Fruit fly (Drosophila melanogaster) whole organism, embryonic: Measurements from ENCODE around the gene ph-p.

Source experiments
- Abd-B ChIP-seq: fragments of 200-800 bp; sonication (Bioruptor generic); optimal IDR thresholded peaks from 2 replicates; lab custom pipeline; 2018; ENCODE audit warnings: missing biosample characterization, mild to moderate bottlenecking, missing genetic modification characterization, moderate library complexity
- Adf1 ChIP-seq: fragments of 200-800 bp; sonication (Bioruptor generic); IDR thresholded peaks from 2 replicates; pipeline ENCODE4 v1.3.6; 2022; ENCODE audit warnings: missing biosample characterization, missing genetic modification characterization
- CG10321 ChIP-seq: fragments of 200-800 bp; sonication (Bioruptor generic); IDR thresholded peaks from 2 replicates; pipeline ENCODE4 v1.3.6; 2022; ENCODE audit warnings: missing biosample characterization, missing genetic modification characterization
- CG11456 ChIP-seq: fragments of 200-800 bp; sonication (Bioruptor generic); IDR thresholded peaks from 3 replicates; pipeline ENCODE4 v1.3.6; 2022; ENCODE audit warnings: missing biosample characterization, missing genetic modification characterization
- CG11695 ChIP-seq: fragments of 200-800 bp; sonication (Bioruptor generic); IDR thresholded peaks from 3 replicates; pipeline ENCODE4 v1.3.6; 2022; ENCODE audit warnings: missing biosample characterization, missing genetic modification characterization
- CG12769 ChIP-seq: fragments of 200-800 bp; sonication (Bioruptor generic); optimal IDR thresholded peaks from 2 replicates; lab custom pipeline; 2019; ENCODE audit warnings: missing biosample characterization, mild to moderate bottlenecking, missing genetic modification characterization, moderate library complexity
- CG13123 ChIP-seq: fragments of 200-800 bp; sonication (Bioruptor generic); optimal IDR thresholded peaks from 2 replicates; lab custom pipeline; 2016; ENCODE audit warnings: missing biosample characterization, missing genetic modification characterization
- CG14441 ChIP-seq: fragments of 200-800 bp; sonication (Bioruptor generic); IDR thresholded peaks from 2 replicates; pipeline ENCODE4 v1.3.6; 2022; ENCODE audit warnings: missing biosample characterization, missing genetic modification characterization
- CG15011 ChIP-seq: fragments of 200-800 bp; sonication (Bioruptor generic); optimal IDR thresholded peaks from 3 replicates; lab custom pipeline; 2018; ENCODE audit warnings: missing biosample characterization, mild to moderate bottlenecking, missing genetic modification characterization
- CG15479 ChIP-seq: fragments of 200-800 bp; sonication (Bioruptor generic); optimal IDR thresholded peaks from 3 replicates; lab custom pipeline; 2019; ENCODE audit warnings: missing biosample characterization, mild to moderate bottlenecking, missing genetic modification characterization, moderate library complexity
- CG15696 ChIP-seq: fragments of 200-800 bp; sonication (Bioruptor generic); optimal IDR thresholded peaks from 2 replicates; lab custom pipeline; 2019; ENCODE audit warnings: missing biosample characterization, mild to moderate bottlenecking, missing genetic modification characterization, moderate library complexity
- CG1832 ChIP-seq: fragments of 200-800 bp; sonication (Bioruptor generic); optimal IDR thresholded peaks from 2 replicates; lab custom pipeline; 2017; ENCODE audit warnings: missing biosample characterization, mild to moderate bottlenecking, missing genetic modification characterization, inconsistent platforms
- CG3163 ChIP-seq: fragments of 200-800 bp; sonication (Bioruptor generic); optimal IDR thresholded peaks from 3 replicates; lab custom pipeline; 2016; ENCODE audit warnings: missing biosample characterization, missing genetic modification characterization
- CG33557 ChIP-seq: fragments of 200-800 bp; sonication (Bioruptor generic); optimal IDR thresholded peaks from 2 replicates; lab custom pipeline; 2019; ENCODE audit warnings: missing biosample characterization, mild to moderate bottlenecking, missing genetic modification characterization, moderate library complexity
- CG34422 ChIP-seq: fragments of 200-800 bp; sonication (Bioruptor generic); IDR thresholded peaks from 3 replicates; pipeline ENCODE4 v1.3.6; 2022; ENCODE audit warnings: missing biosample characterization, missing genetic modification characterization
- CG4617 ChIP-seq: fragments of 200-800 bp; sonication (Bioruptor generic); optimal IDR thresholded peaks from 3 replicates; lab custom pipeline; 2016; ENCODE audit warnings: missing biosample characterization, missing genetic modification characterization, borderline replicate concordance
- CG4707 ChIP-seq: fragments of 200-800 bp; sonication (Bioruptor generic); optimal IDR thresholded peaks from 2 replicates; lab custom pipeline; 2018; ENCODE audit warnings: missing biosample characterization, mild to moderate bottlenecking, missing genetic modification characterization, moderate library complexity
- CG4730 ChIP-seq: fragments of 200-800 bp; sonication (Bioruptor generic); IDR thresholded peaks from 2 replicates; pipeline ENCODE4 v1.3.6; 2022; ENCODE audit warnings: missing biosample characterization, missing genetic modification characterization
- CG6683 ChIP-seq: fragments of 200-800 bp; sonication (Bioruptor generic); optimal IDR thresholded peaks from 2 replicates; lab custom pipeline; 2017; ENCODE audit warnings: missing biosample characterization, mild to moderate bottlenecking, missing genetic modification characterization, missing genetic modification reagents
- CG9876 ChIP-seq: fragments of 200-800 bp; sonication (Bioruptor generic); optimal IDR thresholded peaks from 2 replicates; lab custom pipeline; 2016; ENCODE audit warnings: missing biosample characterization, missing genetic modification characterization
- Elba2 ChIP-seq: fragments of 200-800 bp; sonication (Bioruptor generic); optimal IDR thresholded peaks from 3 replicates; lab custom pipeline; 2016; ENCODE audit warnings: missing biosample characterization, missing genetic modification characterization
- H2.0 ChIP-seq: fragments of 200-800 bp; sonication (Bioruptor generic); IDR thresholded peaks from 2 replicates; pipeline ENCODE4 v1.3.6; 2022; ENCODE audit warnings: missing biosample characterization, missing genetic modification characterization
- HLHmδ ChIP-seq: fragments of 200-800 bp; sonication (Bioruptor generic); optimal IDR thresholded peaks from 2 replicates; lab custom pipeline; 2018; ENCODE audit warnings: missing biosample characterization, mild to moderate bottlenecking, missing genetic modification characterization, moderate library complexity
- Lhr ChIP-seq: fragments of 200-800 bp; sonication (Bioruptor generic); optimal IDR thresholded peaks from 3 replicates; lab custom pipeline; 2017; ENCODE audit warnings: mild to moderate bottlenecking, missing biosample characterization, missing genetic modification reagents, missing genetic modification characterization
- NFAT ChIP-seq: fragments of 200-800 bp; sonication (Bioruptor generic); IDR thresholded peaks from 2 replicates; pipeline ENCODE4 v1.3.6; 2022; ENCODE audit warnings: missing biosample characterization, missing genetic modification characterization
- Sin3A ChIP-seq: fragments of >200 bp; optimal IDR thresholded peaks from 2 replicates; lab custom pipeline; 2018
- Trl ChIP-seq, 3 experiments: fragments of >200 bp in 2 of 3; fragments of 200-800 bp in 1 of 3; sonication (Bioruptor generic) in 1 of 3; optimal IDR thresholded peaks; 2 replicates in 1 of 3; 3 replicates in 2 of 3; lab custom pipeline; 2016 to 2017; ENCODE audit warnings: missing biosample characterization in 1 of 3, missing genetic modification characterization in 1 of 3
- YL-1 ChIP-seq: fragments of 200-800 bp; sonication (Bioruptor generic); optimal IDR thresholded peaks from 3 replicates; lab custom pipeline; 2017; ENCODE audit warnings: missing biosample characterization, mild to moderate bottlenecking, missing genetic modification characterization
- ash1 ChIP-seq: fragments of 200-800 bp; sonication (Bioruptor generic); optimal IDR thresholded peaks from 2 replicates; lab custom pipeline; 2018; ENCODE audit warnings: missing biosample characterization, mild to moderate bottlenecking, missing genetic modification characterization
- cg ChIP-seq: fragments of 200-800 bp; sonication (Bioruptor generic); optimal IDR thresholded peaks from 3 replicates; lab custom pipeline; 2019; ENCODE audit warnings: missing biosample characterization, mild to moderate bottlenecking, missing genetic modification characterization, moderate library complexity
- chinmo ChIP-seq: fragments of 200-800 bp; sonication (Bioruptor generic); IDR thresholded peaks from 4 replicates; pipeline ENCODE4 v1.3.6; 2022; ENCODE audit warnings: missing biosample characterization, missing genetic modification characterization; ENCODE audit not compliant: partially characterized antibody
- danr ChIP-seq: fragments of 200-800 bp; sonication (Bioruptor generic); IDR thresholded peaks from 2 replicates; pipeline ENCODE4 v1.3.6; 2022; ENCODE audit warnings: missing biosample characterization, missing genetic modification characterization
- emc ChIP-seq: fragments of 200-800 bp; sonication (Bioruptor generic); optimal IDR thresholded peaks from 2 replicates; lab custom pipeline; 2016; ENCODE audit warnings: missing biosample characterization, missing genetic modification characterization
- esg ChIP-seq: fragments of 200-800 bp; sonication (Bioruptor generic); conservative IDR thresholded peaks from 2 replicates; pipeline ENCODE4 v1.3.6; 2022; ENCODE audit warnings: missing biosample characterization, missing genetic modification characterization
- hkb ChIP-seq, 2 experiments: fragments of 200-800 bp in 1 of 2; fragments of >200 bp in 1 of 2; sonication (Bioruptor generic) in 1 of 2; IDR thresholded peaks in 1 of 2; optimal IDR thresholded peaks in 1 of 2; 2 replicates each; pipeline versions ENCODE4 v1.3.6 to Lab custom; 2017 to 2022; ENCODE audit warnings: missing biosample characterization in 1 of 2, missing genetic modification characterization in 1 of 2
- ind ChIP-seq: fragments of 200-800 bp; sonication (Bioruptor generic); optimal IDR thresholded peaks from 3 replicates; lab custom pipeline; 2016; ENCODE audit warnings: missing biosample characterization, missing genetic modification characterization
- ken ChIP-seq: fragments of 200-800 bp; sonication (Bioruptor generic); IDR thresholded peaks from 3 replicates; pipeline ENCODE4 v1.3.6; 2022; ENCODE audit warnings: missing biosample characterization, missing genetic modification characterization
- nmo ChIP-seq: fragments of 200-800 bp; sonication (Bioruptor generic); optimal IDR thresholded peaks from 2 replicates; lab custom pipeline; 2018; ENCODE audit warnings: missing biosample characterization, mild to moderate bottlenecking, missing genetic modification characterization, moderate library complexity
- ranshi ChIP-seq: fragments of 200-800 bp; sonication (Bioruptor generic); IDR thresholded peaks from 2 replicates; pipeline ENCODE4 v1.3.6; 2022; ENCODE audit warnings: missing biosample characterization, missing genetic modification characterization
- schlank ChIP-seq: fragments of 200-800 bp; sonication (Bioruptor generic); optimal IDR thresholded peaks from 2 replicates; lab custom pipeline; 2018; ENCODE audit warnings: missing biosample characterization, mild to moderate bottlenecking, missing genetic modification characterization
- sd ChIP-seq: fragments of 200-800 bp; sonication (Bioruptor generic); optimal IDR thresholded peaks from 3 replicates; lab custom pipeline; 2018; ENCODE audit warnings: missing biosample characterization, mild to moderate bottlenecking, missing genetic modification characterization, moderate library complexity
- slbo ChIP-seq: fragments of 200-800 bp; sonication (Bioruptor generic); IDR thresholded peaks from 2 replicates; pipeline ENCODE4 v1.3.6; 2022; ENCODE audit warnings: missing biosample characterization, missing genetic modification characterization
- twi ChIP-seq: fragments of 200-800 bp; optimal IDR thresholded peaks from 2 replicates; lab custom pipeline; 2019; ENCODE audit warnings: missing biosample characterization, mild to moderate bottlenecking, missing genetic modification characterization, moderate library complexity
- yki ChIP-seq: fragments of >200 bp; optimal IDR thresholded peaks from 3 replicates; lab custom pipeline; 2018

The ph-p gene

dm6 chrX:2157929-2158610, 19.9 kb upstream of the ph-p start (continued):
- TF ChIP-seq Adf1 (GFP tag; lab: Robert Waterston, UW) (peak; percentile 24; the same call in 1 of the 2 replicates), CG3163 (no peak), chinmo (peak; percentile 48; the same call in 1 of the 4 replicates), Sin3A (lab: Kevin White, UChicago) (no peak), CG11695 (GFP tag; lab: Robert Waterston, UW) (no peak), CG11456 (GFP tag; lab: Robert Waterston, UW) (no peak), NFAT (no peak), CG14441 (GFP tag; lab: Robert Waterston, UW) (no peak), cg (GFP tag; lab: Kevin White, UChicago) (peak; percentile 96), CG34422 (peak; percentile 36; the same call in 1 of the 3 replicates), Lhr (GFP tag; lab: Kevin White, UChicago) (no peak), ken (GFP tag; lab: Robert Waterston, UW) (no peak), CG9876 (GFP tag; lab: Kevin White, UChicago) (no peak), slbo (GFP tag; lab: Robert Waterston, UW) (no peak), YL-1 (GFP tag; lab: Kevin White, UChicago) (peak; percentile 23), nmo (no peak), CG15696 (tag; lab: Kevin White, UChicago) (no peak), yki (lab: Kevin White, UChicago) (no peak), Abd-B (GFP tag; lab: Kevin White, UChicago) (peak; percentile 8), esg (GFP tag; lab: Robert Waterston, UW) (no peak), danr (GFP tag; lab: Robert Waterston, UW) (no peak), Elba2 (peak; percentile 50), CG15011 (GFP tag; lab: Kevin White, UChicago) (no peak), H2.0 (no peak), ind (GFP tag; lab: Kevin White, UChicago) (no peak), CG15479 (peak; percentile 75), HLHmδ (GFP tag; lab: Kevin White, UChicago) (no peak), CG12769 (no peak), sd (tag; lab: Kevin White, UChicago) (peak; percentile 77), emc (GFP tag; lab: Kevin White, UChicago) (no peak), CG4707 (GFP tag; lab: Kevin White, UChicago) (no peak), ash1 (no peak), twi (tag; lab: Kevin White, UChicago) (no peak), CG33557 (GFP tag; lab: Kevin White, UChicago) (no peak), CG6683 (no peak), CG1832 (GFP tag; lab: Kevin White, UChicago) (peak; percentile 79), CG13123 (GFP tag; lab: Kevin White, UChicago) (no peak), CG10321 (GFP tag; lab: Robert Waterston, UW) (peak; percentile 93), CG4730 (no peak), CG4617 (GFP tag; lab: Kevin White, UChicago) (peak; percentile 42), schlank (no peak), Trl (optimal IDR thresholded peaks at IDR 0.05; lab: Kevin White, UChicago) (peak in 1 of 2 experiments; percentile 20), Trl (GFP tag; optimal IDR thresholded peaks at IDR 0.05; lab: Kevin White, UChicago) (no peak), ranshi (no peak), hkb (optimal IDR thresholded peaks at IDR 0.05; lab: Kevin White, UChicago) (peak; percentile 50), hkb (GFP tag; IDR thresholded peaks at IDR 0.05; lab: Robert Waterston, UW) (no peak)
- TF ChIP-seq, all 482 proteins: peak for 19
